Fruit fly (Drosophila melanogaster) S2 (cell line): Measurements from ENCODE around the gene mthl14.

ENCODE experiments used
- CG8478 ChIP-seq: fragments of >200 bp; optimal IDR thresholded peaks from 2 replicates; lab custom pipeline; 2018
- CTCF ChIP-seq, 2 experiments: fragments of >200 bp; optimal IDR thresholded peaks; 2 replicates each; lab custom pipeline; 2018

mthl14 gene

dm6 chr3L:225120-225519 is 22.2 kb upstream of the mthl14 start:
- TF ChIP-seq CTCF (optimal IDR thresholded peaks at IDR 0.05; lab: Kevin White, UChicago), result no peak
- TF ChIP-seq CG8478, result no peak

- no peak for TF ChIP-seq CG8478
- no peak for TF ChIP-seq CTCF (optimal IDR thresholded peaks at IDR 0.05; lab: Kevin White, UChicago)
These were observed 15.8 kb upstream of the mthl14 start, which contains the start of gene CG42846 for dm6 chr3L:231504-231903. CG42846 (minus strand) TSS chr3L:231604.

- TF ChIP-seq CTCF (optimal IDR thresholded peaks at IDR 0.05; lab: Kevin White, UChicago) (no peak), CG8478 (no peak)
These were observed 15.0 kb upstream of the mthl14 start, which contains the start of gene CG34454 for dm6 chr3L:232267-232666. CG34454 (minus strand) TSS chr3L:232350.

dm6 chr3L:233251-233650 is 14.0 kb upstream of the mthl14 start, which contains the start of gene CG34453:
CG34453 (minus strand) TSS chr3L:233351.
- TF ChIP-seq CG8478 (no peak), CTCF (optimal IDR thresholded peaks at IDR 0.05; lab: Kevin White, UChicago) (no peak)

dm6 chr3L:234337-234736 is 13.0 kb upstream of the mthl14 start:
- TF ChIP-seq CG8478 (no peak), CTCF (optimal IDR thresholded peaks at IDR 0.05; lab: Kevin White, UChicago) (no peak)

- no peak for TF ChIP-seq CG8478
- peak; percentile 96 to 97 for TF ChIP-seq CTCF (optimal IDR thresholded peaks at IDR 0.05; lab: Kevin White, UChicago)
These were observed 569 bp upstream of the mthl14 start for dm6 chr3L:246644-247199.

dm6 chr3L:248226-248758 is 1.0 kb downstream of the mthl14 start:
- no peak for TF ChIP-seq CG8478
- peak in 1 of 2 experiments; percentile 18 for TF ChIP-seq CTCF (optimal IDR thresholded peaks at IDR 0.05; lab: Kevin White, UChicago)

dm6 chr3L:257618-258475 is 10.6 kb downstream of the mthl14 start, which contains the start of the genes DIP2 and wac:
DIP2 (minus strand) TSS chr3L:257954.
wac (plus strand) TSS chr3L:258176.
- TF ChIP-seq CTCF (optimal IDR thresholded peaks at IDR 0.05; lab: Kevin White, UChicago), result peak in 1 of 2 experiments; percentile 57
- no peak for TF ChIP-seq CG8478

- no peak for TF ChIP-seq CTCF (optimal IDR thresholded peaks at IDR 0.05; lab: Kevin White, UChicago)
- TF ChIP-seq CG8478, result no peak
These were observed 15.5 kb downstream of the mthl14 start for dm6 chr3L:262724-263177.

- no peak for TF ChIP-seq CG8478
- TF ChIP-seq CTCF (optimal IDR thresholded peaks at IDR 0.05; lab: Kevin White, UChicago), result no peak
These were observed 16.4 kb downstream of the mthl14 start for dm6 chr3L:263500-264377.

dm6 chr3L:264378-265151 is 17.3 kb downstream of the mthl14 start, which contains the start of the genes Tudor-SN and mRpL17:
Tudor-SN (minus strand) TSS chr3L:264380.
mRpL17 (plus strand) TSS chr3L:264779.
- peak in 1 of 2 experiments; percentile 5 for TF ChIP-seq CTCF (optimal IDR thresholded peaks at IDR 0.05; lab: Kevin White, UChicago)
- TF ChIP-seq CG8478, result no peak

dm6 chr3L:265808-266207 is 18.5 kb downstream of the mthl14 start, which contains the start of gene CG34263:
CG34263 (minus strand) TSS chr3L:265908.
- TF ChIP-seq CG8478 (no peak), CTCF (optimal IDR thresholded peaks at IDR 0.05; lab: Kevin White, UChicago) (no peak)

- TF ChIP-seq CTCF (optimal IDR thresholded peaks at IDR 0.05; lab: Kevin White, UChicago), result no peak
- no peak for TF ChIP-seq CG8478
These were observed 19.8 kb downstream of the mthl14 start, which contains the start of gene miple1 for dm6 chr3L:267083-267482. miple1 (plus strand) TSS chr3L:267299.

- TF ChIP-seq CTCF (optimal IDR thresholded peaks at IDR 0.05; lab: Kevin White, UChicago) (no peak), CG8478 (no peak)
These were observed 20.3 kb downstream of the mthl14 start for dm6 chr3L:267618-268017.
